Worm (Caenorhabditis elegans): ENCODE data around the gene F42A6.2.

The F42A6.2 gene

ce11 chrIV:3294553-3295185 lies 46.6 kb upstream of the F42A6.2 start, which contains the start of gene W08E12.7:
TSS of gene W08E12.7 (plus strand) at chrIV:3295135.
- TF ChIP-seq che-1 (tag; optimal IDR thresholded peaks at IDR 0.05) (peak; percentile 25), zip-5 (tag; optimal IDR thresholded peaks at IDR 0.05) (peak; percentile 47), ceh-45 (GFP tag; IDR thresholded peaks at IDR 0.05) (0 out of 2 replicates have a peak, but pooled peaks have one; percentile 10), hlh-8 (tag; optimal IDR thresholded peaks at IDR 0.05) (peak; percentile 84), C38D4.7 (GFP tag; optimal IDR thresholded peaks at IDR 0.05) (peak; percentile 5), unc-42 (tag; optimal IDR thresholded peaks at IDR 0.05) (peak; percentile 72), hlh-15 (tag; optimal IDR thresholded peaks at IDR 0.05) (peak; percentile 41), hlh-6 (tag; optimal IDR thresholded peaks at IDR 0.05) (no peak), gmeb-2 (tag; optimal IDR thresholded peaks at IDR 0.05) (no peak), pax-1 (tag; optimal IDR thresholded peaks at IDR 0.05) (peak; percentile 34), ceh-6 (GFP tag; optimal IDR thresholded peaks at IDR 0.05) (peak; percentile 22), tbx-2 (tag; optimal IDR thresholded peaks at IDR 0.05) (peak; percentile 91), nhr-232 (tag; optimal IDR thresholded peaks at IDR 0.05) (no peak), syd-9 (tag; optimal IDR thresholded peaks at IDR 0.05) (peak; percentile 35), madf-2 (tag; optimal IDR thresholded peaks at IDR 0.05) (peak; percentile 60), F13H6.1 (tag; optimal IDR thresholded peaks at IDR 0.05) (peak; percentile 57), fkh-10 (GFP tag; optimal IDR thresholded peaks at IDR 0.05) (no peak), ceh-19 (GFP tag; optimal IDR thresholded peaks at IDR 0.05) (peak; percentile 15), Y22D7AL.16 (tag; optimal IDR thresholded peaks at IDR 0.05) (no peak), hlh-30 (tag; optimal IDR thresholded peaks at IDR 0.05; ENCODE audit: insufficient read depth) (peak; percentile 85), ztf-16 (tag; optimal IDR thresholded peaks at IDR 0.05) (peak; percentile 41), ceh-9 (tag; optimal IDR thresholded peaks at IDR 0.05) (no peak), sdc-2 (tag; optimal IDR thresholded peaks at IDR 0.05) (peak; percentile 0), unc-55 (GFP tag; optimal IDR thresholded peaks at IDR 0.05) (peak; percentile 63), elt-2 (tag; optimal IDR thresholded peaks at IDR 0.05) (peak; percentile 79), ets-4 (tag; optimal IDR thresholded peaks at IDR 0.05) (peak; percentile 84), dve-1 (tag; optimal IDR thresholded peaks at IDR 0.05) (peak; percentile 74), pros-1 (tag; optimal IDR thresholded peaks at IDR 0.05) (peak; percentile 36), nfya-1 (tag; optimal IDR thresholded peaks at IDR 0.05) (peak; percentile 89), unc-3 (GFP tag; conservative IDR thresholded peaks at IDR 0.05) (peak; percentile 49), unc-3 (tag; optimal IDR thresholded peaks at IDR 0.05) (peak; percentile 60), ceh-48 (tag; optimal IDR thresholded peaks at IDR 0.05) (peak; percentile 22), dmd-4 (tag; optimal IDR thresholded peaks at IDR 0.05; ENCODE audit: borderline replicate concordance) (peak; percentile 69), C08G9.2 (tag; optimal IDR thresholded peaks at IDR 0.05) (peak; percentile 65), pat-9 (tag; optimal IDR thresholded peaks at IDR 0.05) (peak; percentile 35), odd-2 (tag; optimal IDR thresholded peaks at IDR 0.05) (no peak), ceh-30 (tag; optimal IDR thresholded peaks at IDR 0.05) (peak; percentile 23), fax-1 (tag; optimal IDR thresholded peaks at IDR 0.05) (peak; percentile 78), ceh-14 (tag; optimal IDR thresholded peaks at IDR 0.05) (peak; percentile 78), unc-86 (tag; optimal IDR thresholded peaks at IDR 0.05) (peak; percentile 70), pag-3 (tag; optimal IDR thresholded peaks at IDR 0.05; ENCODE audit: borderline replicate concordance) (no peak), ceh-18 (tag; optimal IDR thresholded peaks at IDR 0.05) (peak; percentile 87), lim-6 (tag; optimal IDR thresholded peaks at IDR 0.05) (no peak), ceh-34 (tag; optimal IDR thresholded peaks at IDR 0.05) (peak; percentile 91), ceh-31 (tag; optimal IDR thresholded peaks at IDR 0.05) (peak; percentile 94), ref-2 (tag; optimal IDR thresholded peaks at IDR 0.05) (peak; percentile 91), T23F11.4 (GFP tag; optimal IDR thresholded peaks at IDR 0.05) (peak; percentile 17), eyg-1 (tag; optimal IDR thresholded peaks at IDR 0.05) (peak; percentile 42), fkh-6 (tag; optimal IDR thresholded peaks at IDR 0.05) (no peak), lin-11 (tag; optimal IDR thresholded peaks at IDR 0.05) (peak; percentile 17), rnt-1 (tag; optimal IDR thresholded peaks at IDR 0.05) (peak; percentile 86), ceh-2 (tag; optimal IDR thresholded peaks at IDR 0.05) (peak; percentile 72)
